Fruit fly (Drosophila melanogaster): ENCODE data around the gene vn.
A peak's percentile ranks its signal among the peaks of the same experiment; 100 is the strongest.

vn gene

DNA sequence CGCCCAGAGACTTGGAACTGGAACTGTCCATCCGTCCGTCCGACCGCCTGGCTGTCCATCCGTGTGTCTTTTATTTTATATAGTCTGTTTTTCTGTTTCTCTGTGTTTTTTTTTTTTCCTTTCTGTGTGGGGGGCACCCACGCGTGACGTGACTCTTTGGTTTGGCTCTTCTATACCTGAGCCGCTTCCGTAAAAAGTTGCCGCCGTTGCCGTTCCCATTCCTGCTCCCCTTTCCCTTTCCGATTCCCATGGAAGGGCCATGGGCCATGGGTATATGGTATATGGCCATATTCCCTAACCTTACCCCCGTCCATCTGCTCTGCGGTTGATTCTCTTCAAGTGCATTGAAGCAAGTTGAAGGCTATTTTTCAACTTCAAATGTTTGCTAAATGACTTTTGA is 3.5 kb upstream of the vn start:
- TF ChIP-seq rgr (GFP tag; optimal IDR thresholded peaks at IDR 0.05) (no peak), pan (optimal IDR thresholded peaks at IDR 0.05) (no peak), jim (GFP tag; optimal IDR thresholded peaks at IDR 0.05) (no peak), Hr78 (GFP tag; optimal IDR thresholded peaks at IDR 0.05) (no peak), usp (GFP tag; optimal IDR thresholded peaks at IDR 0.05) (no peak), GATAd (GFP tag; optimal IDR thresholded peaks at IDR 0.05) (no peak), psq (GFP tag; optimal IDR thresholded peaks at IDR 0.05) (no peak), br (GFP tag; optimal IDR thresholded peaks at IDR 0.05) (no peak), N (GFP tag; optimal IDR thresholded peaks at IDR 0.05) (no peak), Rel (GFP tag; optimal IDR thresholded peaks at IDR 0.05) (no peak), Rel (tag; optimal IDR thresholded peaks at IDR 0.05) (no peak), Hnf4 (GFP tag; optimal IDR thresholded peaks at IDR 0.05) (no peak), dl (GFP tag; optimal IDR thresholded peaks at IDR 0.05; ENCODE audit: insufficient read depth in 1 of 2, partially characterized antibody in 2 of 2) (no peak), h (GFP tag; optimal IDR thresholded peaks at IDR 0.05) (no peak), sage (GFP tag; optimal IDR thresholded peaks at IDR 0.05) (no peak), dmrt93B (GFP tag; optimal IDR thresholded peaks at IDR 0.05) (no peak), CrebA (GFP tag; optimal IDR thresholded peaks at IDR 0.05; ENCODE audit: borderline replicate concordance) (no peak)

- TF ChIP-seq h (GFP tag; optimal IDR thresholded peaks at IDR 0.05) = peak; percentile 12
- TF ChIP-seq Dif (GFP tag; optimal IDR thresholded peaks at IDR 0.05; ENCODE audit: partially characterized antibody) = no peak
- TF ChIP-seq Dfd (GFP tag; optimal IDR thresholded peaks at IDR 0.05) = peak; percentile 72
Observed at dm6 chr3L:5843895-5844576, 1.4 kb downstream of the vn start.

- TF ChIP-seq usp (GFP tag; optimal IDR thresholded peaks at IDR 0.05) (no peak), psq (GFP tag; optimal IDR thresholded peaks at IDR 0.05) (peak; percentile 28), foxo (GFP tag; optimal IDR thresholded peaks at IDR 0.05) (peak in 1 of 2 experiments; percentile 19), Dfd (GFP tag; optimal IDR thresholded peaks at IDR 0.05) (peak; percentile 79)
Observed at dm6 chr3L:5840847-5841246, 4.6 kb downstream of the vn start.

DNA sequence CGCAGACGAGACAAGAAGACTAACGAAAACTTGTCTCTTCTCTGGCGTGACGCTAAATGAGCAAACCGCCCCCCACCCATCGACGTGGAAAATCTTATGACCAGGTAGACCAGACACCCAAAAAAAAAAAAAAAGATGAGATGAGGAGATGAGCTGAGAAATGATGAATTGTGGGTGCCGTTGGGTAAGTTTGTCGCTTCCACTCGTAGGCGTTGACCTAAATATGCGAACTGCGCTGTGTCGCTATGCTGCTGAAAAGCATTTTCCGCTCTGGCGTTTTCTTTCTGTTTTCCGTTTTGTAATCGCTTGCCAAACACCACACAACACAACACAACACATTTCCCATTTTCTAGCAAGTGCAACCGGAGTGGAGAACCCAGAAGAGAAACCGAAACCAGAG is 6.6 kb downstream of the vn start:
- TF ChIP-seq CG32264 (GFP tag; optimal IDR thresholded peaks at IDR 0.05) = no peak
- no peak for TF ChIP-seq GATAd (GFP tag; optimal IDR thresholded peaks at IDR 0.05)
- no peak for TF ChIP-seq tai (GFP tag; optimal IDR thresholded peaks at IDR 0.05)
- no peak for TF ChIP-seq pan (optimal IDR thresholded peaks at IDR 0.05)
- no peak for TF ChIP-seq Sp1 (GFP tag; optimal IDR thresholded peaks at IDR 0.05)

- TF ChIP-seq foxo (GFP tag; optimal IDR thresholded peaks at IDR 0.05) (no peak), Sp1 (GFP tag; optimal IDR thresholded peaks at IDR 0.05) (no peak), Vsx2 (GFP tag; optimal IDR thresholded peaks at IDR 0.05; ENCODE audit: partially characterized antibody) (no peak), woc (GFP tag; optimal IDR thresholded peaks at IDR 0.05) (no peak), Hr78 (GFP tag; optimal IDR thresholded peaks at IDR 0.05) (no peak)
Observed at dm6 chr3L:5838295-5838694, 7.2 kb downstream of the vn start.

- TF ChIP-seq dsf (GFP tag; optimal IDR thresholded peaks at IDR 0.05; ENCODE audit: borderline replicate concordance) (no peak), rgr (GFP tag; optimal IDR thresholded peaks at IDR 0.05) (peak; percentile 11), Hr83 (GFP tag; optimal IDR thresholded peaks at IDR 0.05; ENCODE audit: poor library complexity, severe bottlenecking) (no peak), CG9705 (GFP tag; optimal IDR thresholded peaks at IDR 0.05) (no peak), Hnf4 (GFP tag; optimal IDR thresholded peaks at IDR 0.05) (no peak), GATAd (GFP tag; optimal IDR thresholded peaks at IDR 0.05) (no peak), ey (GFP tag; optimal IDR thresholded peaks at IDR 0.05) (peak; percentile 33), Rel (GFP tag; optimal IDR thresholded peaks at IDR 0.05) (no peak), Rel (tag; optimal IDR thresholded peaks at IDR 0.05) (no peak), Mio (GFP tag; optimal IDR thresholded peaks at IDR 0.05) (no peak), Hr78 (GFP tag; optimal IDR thresholded peaks at IDR 0.05) (no peak), tai (GFP tag; optimal IDR thresholded peaks at IDR 0.05) (no peak), Sp1 (GFP tag; optimal IDR thresholded peaks at IDR 0.05) (no peak), HLH106 (tag; optimal IDR thresholded peaks at IDR 0.05) (no peak), jim (GFP tag; optimal IDR thresholded peaks at IDR 0.05) (no peak), h (GFP tag; optimal IDR thresholded peaks at IDR 0.05) (peak; percentile 46), Dif (GFP tag; optimal IDR thresholded peaks at IDR 0.05; ENCODE audit: partially characterized antibody) (no peak), sage (GFP tag; optimal IDR thresholded peaks at IDR 0.05) (no peak), br (GFP tag; optimal IDR thresholded peaks at IDR 0.05) (peak; percentile 20), OdsH (GFP tag; optimal IDR thresholded peaks at IDR 0.05) (peak; percentile 36), woc (GFP tag; optimal IDR thresholded peaks at IDR 0.05) (peak; percentile 11), Abd-B (GFP tag; optimal IDR thresholded peaks at IDR 0.05) (no peak), pan (optimal IDR thresholded peaks at IDR 0.05) (no peak), dmrt93B (GFP tag; optimal IDR thresholded peaks at IDR 0.05) (no peak), Jra (GFP tag; optimal IDR thresholded peaks at IDR 0.05) (no peak), CrebA (GFP tag; optimal IDR thresholded peaks at IDR 0.05; ENCODE audit: borderline replicate concordance) (no peak), N (GFP tag; optimal IDR thresholded peaks at IDR 0.05) (no peak), foxo (GFP tag; optimal IDR thresholded peaks at IDR 0.05) (peak in 1 of 2 experiments; percentile 32), usp (GFP tag; optimal IDR thresholded peaks at IDR 0.05) (no peak)
Observed at dm6 chr3L:5835887-5836646, 9.4 kb downstream of the vn start.

Data from whole organism, wandering third instar larva.